Worm (Caenorhabditis elegans) whole organism, midembryonic: Measurements from ENCODE around the gene srbc-17.

Experiments used
- T22C8.4 ChIP-seq: fragments of 200-800 bp; sonication (Bioruptor generic); IDR thresholded peaks from 2 replicates; pipeline ENCODE4 v1.3.6; 2022; ENCODE audit warnings: missing genetic modification characterization, missing compliant biosample characterization
- cog-1 ChIP-seq: sonication (generic microtip); optimal IDR thresholded peaks from 2 replicates; lab custom pipeline; 2016; ENCODE audit warnings: missing genetic modification characterization, missing compliant biosample characterization
- flt-1 ChIP-seq: fragments of 200-800 bp; sonication (Bioruptor generic); IDR thresholded peaks from 2 replicates; pipeline ENCODE4 v1.3.6; 2022; ENCODE audit warnings: missing genetic modification characterization, missing compliant biosample characterization
- klf-2 ChIP-seq: fragments of 200-800 bp; sonication (Bioruptor generic); conservative IDR thresholded peaks from 2 replicates; pipeline ENCODE4 v1.3.6; 2022; ENCODE audit warnings: missing genetic modification reagents, missing genetic modification characterization, missing compliant biosample characterization
- ref-1 ChIP-seq: fragments of 200-800 bp; sonication (Bioruptor generic); conservative IDR thresholded peaks from 2 replicates; pipeline ENCODE4 v1.3.6; 2022; ENCODE audit warnings: missing genetic modification reagents, missing genetic modification characterization, missing compliant biosample characterization
- tab-1 ChIP-seq: fragments of 200-800 bp; sonication (Bioruptor generic); IDR thresholded peaks from 2 replicates; pipeline ENCODE4 v1.3.6; 2022; ENCODE audit warnings: missing genetic modification characterization, missing compliant biosample characterization
- ztf-23 ChIP-seq: fragments of 200-800 bp; sonication (Bioruptor generic); IDR thresholded peaks from 2 replicates; pipeline ENCODE4 v1.3.6; 2022; ENCODE audit warnings: missing genetic modification reagents, missing genetic modification characterization, missing compliant biosample characterization
- ztf-29 ChIP-seq: fragments of 200-800 bp; sonication (Bioruptor generic); IDR thresholded peaks from 2 replicates; pipeline ENCODE4 v1.3.6; 2022; ENCODE audit warnings: missing genetic modification reagents, missing genetic modification characterization, missing compliant biosample characterization

ce11 chrV:2207527-2207926 lies 30.0 kb downstream of the srbc-17 start:
- TF ChIP-seq T22C8.4 (no peak), tab-1 (GFP tag; lab: Robert Waterston, UW) (no peak), klf-2 (GFP tag; lab: Robert Waterston, UW) (no peak), flt-1 (GFP tag; lab: Robert Waterston, UW) (no peak), ztf-23 (GFP tag; lab: Robert Waterston, UW) (no peak), cog-1 (tag; lab: Kevin White, UChicago) (no peak), ztf-29 (GFP tag; lab: Robert Waterston, UW) (no peak), ref-1 (GFP tag; lab: Robert Waterston, UW) (no peak)
